Worm (Caenorhabditis elegans): ENCODE results near the gene ZK105.1.

- TF ChIP-seq ceh-9 (tag; optimal IDR thresholded peaks at IDR 0.05): no peak
- TF ChIP-seq hlh-30 (tag; optimal IDR thresholded peaks at IDR 0.05; ENCODE audit: insufficient read depth): no peak
- TF ChIP-seq tbx-2 (tag; optimal IDR thresholded peaks at IDR 0.05): no peak
- no peak for TF ChIP-seq nhr-11 (tag; optimal IDR thresholded peaks at IDR 0.05)
- TF ChIP-seq pros-1 (tag; optimal IDR thresholded peaks at IDR 0.05): no peak
- TF ChIP-seq dmd-4 (tag; optimal IDR thresholded peaks at IDR 0.05; ENCODE audit: borderline replicate concordance): no peak
- TF ChIP-seq unc-86 (tag; optimal IDR thresholded peaks at IDR 0.05): no peak
- no peak for TF ChIP-seq syd-9 (tag; optimal IDR thresholded peaks at IDR 0.05)
Observed at ce11 chrV:7675904-7676303, 37.9 kb upstream of the ZK105.1 start, which contains the start of gene C12D5.3.
